Fruit fly (Drosophila melanogaster) whole organism, embryonic: Measurements from ENCODE around the gene CG5498.

Experiments used
- B-H1 ChIP-seq: fragments of 200-800 bp; sonication (Bioruptor generic); IDR thresholded peaks from 3 replicates; pipeline ENCODE4 v1.3.6; 2022; ENCODE audit warnings: missing biosample characterization, missing genetic modification characterization
- CG11695 ChIP-seq: fragments of 200-800 bp; sonication (Bioruptor generic); IDR thresholded peaks from 3 replicates; pipeline ENCODE4 v1.3.6; 2022; ENCODE audit warnings: missing biosample characterization, missing genetic modification characterization
- CG13287 ChIP-seq: fragments of 200-800 bp; sonication (Bioruptor generic); IDR thresholded peaks from 2 replicates; pipeline ENCODE4 v1.3.6; 2022; ENCODE audit warnings: missing biosample characterization, missing genetic modification characterization; ENCODE audit not compliant: partially characterized antibody
- CG1529 ChIP-seq: fragments of 200-800 bp; sonication (Bioruptor generic); optimal IDR thresholded peaks from 3 replicates; lab custom pipeline; 2018; ENCODE audit warnings: missing biosample characterization, missing genetic modification characterization
- CG17385 ChIP-seq: fragments of 200-800 bp; sonication (Bioruptor generic); optimal IDR thresholded peaks from 3 replicates; lab custom pipeline; 2018; ENCODE audit warnings: missing biosample characterization, mild to moderate bottlenecking, missing genetic modification characterization
- CG2116 ChIP-seq: fragments of 200-800 bp; sonication (Bioruptor generic); optimal IDR thresholded peaks from 3 replicates; lab custom pipeline; 2018; ENCODE audit warnings: missing biosample characterization, mild to moderate bottlenecking, missing genetic modification characterization
- CG2120 ChIP-seq: fragments of 200-800 bp; sonication (Bioruptor generic); optimal IDR thresholded peaks from 3 replicates; lab custom pipeline; 2016; ENCODE audit warnings: missing biosample characterization, missing genetic modification characterization
- CG3281 ChIP-seq: fragments of 200-800 bp; sonication (Bioruptor generic); optimal IDR thresholded peaks from 3 replicates; lab custom pipeline; 2017; ENCODE audit warnings: missing biosample characterization, mild to moderate bottlenecking, missing genetic modification characterization
- CG3407 ChIP-seq: fragments of 200-800 bp; sonication (Bioruptor generic); optimal IDR thresholded peaks from 2 replicates; lab custom pipeline; 2018; ENCODE audit warnings: missing biosample characterization, mild to moderate bottlenecking, missing genetic modification characterization
- CG3726 ChIP-seq: fragments of 200-800 bp; sonication (Bioruptor generic); IDR thresholded peaks from 3 replicates; pipeline ENCODE4, ENCODE4 v1.3.6; 2022; ENCODE audit warnings: missing biosample characterization, missing genetic modification characterization
- CG6654 ChIP-seq: fragments of 200-800 bp; sonication (Bioruptor generic); optimal IDR thresholded peaks from 2 replicates; lab custom pipeline; 2017; ENCODE audit warnings: missing biosample characterization, mild to moderate bottlenecking, missing genetic modification characterization
- CG8944 ChIP-seq: fragments of 200-800 bp; sonication (Bioruptor generic); optimal IDR thresholded peaks from 3 replicates; lab custom pipeline; 2016; ENCODE audit warnings: missing biosample characterization, missing genetic modification characterization
- CrebB ChIP-seq: fragments of 200-800 bp; sonication (Bioruptor generic); optimal IDR thresholded peaks from 3 replicates; lab custom pipeline; 2018; ENCODE audit warnings: missing biosample characterization, mild to moderate bottlenecking, missing genetic modification characterization
- D19A ChIP-seq: fragments of 200-800 bp; optimal IDR thresholded peaks from 3 replicates; lab custom pipeline; 2019; ENCODE audit warnings: missing biosample characterization, mild to moderate bottlenecking, missing genetic modification characterization, moderate library complexity
- D19B ChIP-seq: fragments of 200-800 bp; sonication (Bioruptor generic); optimal IDR thresholded peaks from 2 replicates; lab custom pipeline; 2017; ENCODE audit warnings: missing biosample characterization, mild to moderate bottlenecking, missing genetic modification characterization
- Doc3 ChIP-seq: fragments of 200-800 bp; sonication (Bioruptor generic); IDR thresholded peaks from 3 replicates; pipeline ENCODE4 v1.3.6; 2022; ENCODE audit warnings: missing biosample characterization, missing genetic modification characterization; ENCODE audit not compliant: partially characterized antibody
- H15 ChIP-seq: fragments of 200-800 bp; sonication (Bioruptor generic); IDR thresholded peaks from 3 replicates; pipeline ENCODE4 v1.3.6; 2022; ENCODE audit warnings: missing biosample characterization, missing genetic modification characterization
- MTF-1 ChIP-seq: fragments of 200-800 bp; sonication (Bioruptor generic); optimal IDR thresholded peaks from 2 replicates; lab custom pipeline; 2018; ENCODE audit warnings: missing biosample characterization, mild to moderate bottlenecking, missing genetic modification characterization, borderline replicate concordance
- Med ChIP-seq: fragments of 200-800 bp; sonication (Bioruptor generic); peaks from one replicate; lab custom pipeline; 2016; ENCODE audit warnings: missing biosample characterization, missing genetic modification characterization, mild to moderate bottlenecking, inconsistent platforms, moderate library complexity
- Nf-YC ChIP-seq: fragments of 200-800 bp; optimal IDR thresholded peaks from 3 replicates; lab custom pipeline; 2019; ENCODE audit warnings: missing biosample characterization, mild to moderate bottlenecking, missing genetic modification characterization, moderate library complexity
- Rfx ChIP-seq: fragments of 200-800 bp; sonication (Bioruptor generic); IDR thresholded peaks from 2 replicates; pipeline ENCODE4 v1.3.6; 2022; ENCODE audit warnings: missing biosample characterization, missing genetic modification characterization
- Sry-δ ChIP-seq: fragments of 200-800 bp; sonication (Bioruptor generic); optimal IDR thresholded peaks from 2 replicates; lab custom pipeline; 2016; ENCODE audit warnings: missing biosample characterization, missing genetic modification characterization
- az2 ChIP-seq: fragments of 200-800 bp; sonication (Bioruptor generic); optimal IDR thresholded peaks from 3 replicates; lab custom pipeline; 2016; ENCODE audit warnings: missing biosample characterization, missing genetic modification characterization
- bbx ChIP-seq: fragments of 200-800 bp; sonication (Bioruptor generic); IDR thresholded peaks from 2 replicates; pipeline ENCODE4 v1.3.6; 2022; ENCODE audit warnings: missing biosample characterization, missing genetic modification characterization; ENCODE audit not compliant: partially characterized antibody
- bcd ChIP-seq: fragments of 200-800 bp; sonication (Bioruptor generic); optimal IDR thresholded peaks from 2 replicates; lab custom pipeline; 2017; ENCODE audit warnings: missing biosample characterization, mild to moderate bottlenecking, missing genetic modification characterization
- bowl ChIP-seq: fragments of 200-800 bp; sonication (Bioruptor generic); IDR thresholded peaks from 2 replicates; pipeline ENCODE4 v1.3.6; 2022; ENCODE audit warnings: missing biosample characterization, missing genetic modification characterization
- caup ChIP-seq: fragments of 200-800 bp; sonication (Bioruptor generic); optimal IDR thresholded peaks from 3 replicates; lab custom pipeline; 2017; ENCODE audit warnings: missing biosample characterization, mild to moderate bottlenecking, missing genetic modification characterization, moderate library complexity; ENCODE audit not compliant: severe bottlenecking
- crp ChIP-seq, 2 experiments: fragments of 200-800 bp; sonication (Bioruptor generic); optimal IDR thresholded peaks; 2 replicates in 1 of 2; 3 replicates in 1 of 2; lab custom pipeline; 2017; ENCODE audit warnings: missing biosample characterization in 2 of 2, missing genetic modification characterization in 2 of 2, mild to moderate bottlenecking in 1 of 2, moderate library complexity in 1 of 2
- dm ChIP-seq: fragments of 200-800 bp; sonication (Bioruptor generic); optimal IDR thresholded peaks from 3 replicates; lab custom pipeline; 2016; ENCODE audit warnings: missing biosample characterization, missing genetic modification characterization
- eve ChIP-seq, 2 experiments: fragments of >200 bp; optimal IDR thresholded peaks; 2 replicates each; lab custom pipeline; 2017; ENCODE audit warnings: missing biosample characterization in 2 of 2, missing genetic modification characterization in 2 of 2
- gcm2 ChIP-seq: fragments of 200-800 bp; sonication (Bioruptor generic); optimal IDR thresholded peaks from 2 replicates; lab custom pipeline; 2016; ENCODE audit warnings: missing biosample characterization, missing genetic modification characterization
- gem ChIP-seq: fragments of 200-800 bp; sonication (Bioruptor generic); optimal IDR thresholded peaks from 2 replicates; lab custom pipeline; 2019; ENCODE audit warnings: missing biosample characterization, mild to moderate bottlenecking, missing genetic modification characterization, moderate library complexity
- grau ChIP-seq: fragments of 200-800 bp; optimal IDR thresholded peaks from 3 replicates; lab custom pipeline; 2019; ENCODE audit warnings: missing biosample characterization, mild to moderate bottlenecking, missing genetic modification characterization, moderate library complexity
- inv ChIP-seq: fragments of 200-800 bp; sonication (Bioruptor generic); IDR thresholded peaks from 2 replicates; pipeline ENCODE4 v1.3.6; 2022; ENCODE audit warnings: missing biosample characterization, missing genetic modification characterization; ENCODE audit not compliant: partially characterized antibody
- lmd ChIP-seq: fragments of 200-800 bp; sonication (Bioruptor generic); IDR thresholded peaks from 2 replicates; pipeline ENCODE4 v1.3.6; 2022; ENCODE audit warnings: missing biosample characterization, missing genetic modification characterization
- nmo ChIP-seq: fragments of 200-800 bp; sonication (Bioruptor generic); optimal IDR thresholded peaks from 2 replicates; lab custom pipeline; 2018; ENCODE audit warnings: missing biosample characterization, mild to moderate bottlenecking, missing genetic modification characterization, moderate library complexity
- phol ChIP-seq: fragments of 200-800 bp; sonication (Bioruptor generic); optimal IDR thresholded peaks from 3 replicates; lab custom pipeline; 2018; ENCODE audit warnings: missing biosample characterization, mild to moderate bottlenecking, missing genetic modification characterization, moderate library complexity
- prd ChIP-seq, 3 experiments: fragments of >200 bp in 2 of 3; fragments of 200-800 bp in 1 of 3; sonication (Bioruptor generic) in 1 of 3; optimal IDR thresholded peaks in 2 of 3; IDR thresholded peaks in 1 of 3; 2 replicates in 2 of 3; 3 replicates in 1 of 3; pipeline versions ENCODE4 v1.3.6 to Lab custom; 2017 to 2022; ENCODE audit warnings: missing biosample characterization in 1 of 3, missing genetic modification characterization in 1 of 3
- rib ChIP-seq: fragments of 200-800 bp; sonication (Bioruptor generic); IDR thresholded peaks from 2 replicates; pipeline ENCODE4 v1.3.6; 2022; ENCODE audit warnings: missing biosample characterization, missing genetic modification characterization
- schlank ChIP-seq: fragments of 200-800 bp; sonication (Bioruptor generic); optimal IDR thresholded peaks from 2 replicates; lab custom pipeline; 2018; ENCODE audit warnings: missing biosample characterization, mild to moderate bottlenecking, missing genetic modification characterization
- slbo ChIP-seq: fragments of 200-800 bp; sonication (Bioruptor generic); IDR thresholded peaks from 2 replicates; pipeline ENCODE4 v1.3.6; 2022; ENCODE audit warnings: missing biosample characterization, missing genetic modification characterization
- sna ChIP-seq: fragments of 200-800 bp; sonication (Bioruptor generic); IDR thresholded peaks from 2 replicates; pipeline ENCODE4 v1.3.6; 2022; ENCODE audit warnings: missing biosample characterization, missing genetic modification characterization; ENCODE audit not compliant: partially characterized antibody
- stc ChIP-seq: fragments of 200-800 bp; sonication (Bioruptor generic); IDR thresholded peaks from 2 replicates; pipeline ENCODE4 v1.3.6; 2022; ENCODE audit warnings: missing biosample characterization, missing genetic modification characterization
- tna ChIP-seq: fragments of 200-800 bp; sonication (Bioruptor generic); IDR thresholded peaks from 2 replicates; pipeline ENCODE4 v1.3.6; 2022; ENCODE audit warnings: missing biosample characterization, missing genetic modification characterization; ENCODE audit not compliant: partially characterized antibody
- wek ChIP-seq: fragments of 200-800 bp; sonication (Bioruptor generic); optimal IDR thresholded peaks from 3 replicates; lab custom pipeline; 2018; ENCODE audit warnings: missing biosample characterization, mild to moderate bottlenecking, missing genetic modification characterization, moderate library complexity
- zfh2 ChIP-seq: fragments of 200-800 bp; sonication (Bioruptor generic); optimal IDR thresholded peaks from 2 replicates; lab custom pipeline; 2016; ENCODE audit warnings: missing biosample characterization, missing genetic modification characterization

The CG5498 gene

dm6 chr3L:20398243-20399222, 14.6 kb upstream of the CG5498 start (continued):
- TF ChIP-seq inv (GFP tag; lab: Robert Waterston, UW), result no peak
- no peak for TF ChIP-seq bbx (GFP tag; lab: Robert Waterston, UW)
- TF ChIP-seq sna (GFP tag; lab: Robert Waterston, UW), result no peak
- TF ChIP-seq CG3407, result peak; percentile 82
- TF ChIP-seq tna (GFP tag; lab: Robert Waterston, UW), result no peak
- TF ChIP-seq D19A, result peak; percentile 84
- peak; percentile 78 for TF ChIP-seq slbo (GFP tag; lab: Robert Waterston, UW)
- peak; percentile 93 for TF ChIP-seq Med (GFP tag; lab: Kevin White, UChicago)
- TF ChIP-seq gcm2 (GFP tag; lab: Kevin White, UChicago), result peak; percentile 83
- TF ChIP-seq zfh2, result peak; percentile 64
- TF ChIP-seq Nf-YC (tag; lab: Kevin White, UChicago), result peak; percentile 77
- TF ChIP-seq CG3726, result no peak
- peak; percentile 39 for TF ChIP-seq CG2116 (GFP tag; lab: Kevin White, UChicago)
- no peak for TF ChIP-seq rib (GFP tag; lab: Robert Waterston, UW)
- TF ChIP-seq dm (GFP tag; lab: Kevin White, UChicago), result peak; percentile 47
- peak; percentile 64 for TF ChIP-seq D19B (GFP tag; lab: Kevin White, UChicago)
- peak; percentile 37 for TF ChIP-seq wek (GFP tag; lab: Kevin White, UChicago)
- TF ChIP-seq lmd (GFP tag; lab: Robert Waterston, UW), result peak; percentile 85
- peak; percentile 91 for TF ChIP-seq grau
- peak; percentile 74 for TF ChIP-seq stc
- peak; percentile 83 for TF ChIP-seq caup (GFP tag; lab: Kevin White, UChicago)
- TF ChIP-seq nmo (GFP tag; lab: Kevin White, UChicago), result peak; percentile 91
- 0 out of 2 replicates have a peak, but pooled peaks have one; percentile 13 for TF ChIP-seq bowl (GFP tag; lab: Robert Waterston, UW)
- TF ChIP-seq prd (optimal IDR thresholded peaks at IDR 0.05; lab: Kevin White, UChicago), result no peak
- TF ChIP-seq prd (GFP tag; IDR thresholded peaks at IDR 0.05; lab: Robert Waterston, UW), result peak; percentile 81
- peak; percentile 50 for TF ChIP-seq CG8944 (GFP tag; lab: Kevin White, UChicago)
- peak; percentile 77 for TF ChIP-seq H15 (GFP tag; lab: Robert Waterston, UW)
- TF ChIP-seq gem, result peak; percentile 94
- peak; percentile 83 for TF ChIP-seq az2 (GFP tag; lab: Kevin White, UChicago)
- TF ChIP-seq CG17385, result peak; percentile 86
- peak; percentile 89 for TF ChIP-seq bcd (GFP tag; lab: Kevin White, UChicago)
- peak; percentile 18; the same call in 1 of the 2 replicates for TF ChIP-seq CG13287 (GFP tag; lab: Robert Waterston, UW)
- TF ChIP-seq phol (tag; lab: Kevin White, UChicago), result peak; percentile 91
- peak; percentile 47 for TF ChIP-seq CG6654
- peak; percentile 26 for TF ChIP-seq Sry-δ (GFP tag; lab: Kevin White, UChicago)
- TF ChIP-seq CG3281 (GFP tag; lab: Kevin White, UChicago), result peak; percentile 89
- TF ChIP-seq eve (GFP tag; optimal IDR thresholded peaks at IDR 0.05; lab: Kevin White, UChicago), result peak in 1 of 2 experiments; percentile 95
- no peak for TF ChIP-seq Doc3 (GFP tag; lab: Robert Waterston, UW)
- TF ChIP-seq MTF-1 (GFP tag; lab: Kevin White, UChicago), result no peak
- TF ChIP-seq CrebB, result peak; percentile 71
- TF ChIP-seq CG11695 (GFP tag; lab: Robert Waterston, UW), result peak; percentile 82
- peak in 1 of 2 experiments; percentile 50 for TF ChIP-seq crp (GFP tag; optimal IDR thresholded peaks at IDR 0.05; lab: Kevin White, UChicago)
- TF ChIP-seq CG1529, result peak; percentile 86
- peak; percentile 29 for TF ChIP-seq schlank (tag; lab: Kevin White, UChicago)
- peak; percentile 80 for TF ChIP-seq Rfx
- TF ChIP-seq B-H1 (GFP tag; lab: Robert Waterston, UW), result peak; percentile 67
- peak; percentile 90 for TF ChIP-seq CG2120 (GFP tag; lab: Kevin White, UChicago)
